Worm (Caenorhabditis elegans) whole organism, L4 larva: Measurements from ENCODE around the gene idhg-1.

Experiments
- Y105C5A.15 ChIP-seq: fragments of 200-800 bp; sonication (Bioruptor generic); IDR thresholded peaks from 2 replicates; pipeline ENCODE4 v1.3.6; 2022; ENCODE audit warnings: missing genetic modification characterization, missing compliant biosample characterization
- nhr-77 ChIP-seq: fragments of 150-350 bp; optimal IDR thresholded peaks from 2 replicates; lab custom pipeline; 2014; ENCODE audit warnings: missing biosample characterization, missing genetic modification characterization

ce11 chrIII:4544959-4545358, 23.6 kb upstream of the idhg-1 start, which contains the start of gene M88.3:
- no peak for TF ChIP-seq Y105C5A.15 (GFP tag; lab: Robert Waterston, UW)
- no peak for TF ChIP-seq nhr-77 (tag; lab: Kevin White, UChicago)
